Worm (Caenorhabditis elegans): ENCODE results near the gene W09D10.5.

The W09D10.5 gene

DNA sequence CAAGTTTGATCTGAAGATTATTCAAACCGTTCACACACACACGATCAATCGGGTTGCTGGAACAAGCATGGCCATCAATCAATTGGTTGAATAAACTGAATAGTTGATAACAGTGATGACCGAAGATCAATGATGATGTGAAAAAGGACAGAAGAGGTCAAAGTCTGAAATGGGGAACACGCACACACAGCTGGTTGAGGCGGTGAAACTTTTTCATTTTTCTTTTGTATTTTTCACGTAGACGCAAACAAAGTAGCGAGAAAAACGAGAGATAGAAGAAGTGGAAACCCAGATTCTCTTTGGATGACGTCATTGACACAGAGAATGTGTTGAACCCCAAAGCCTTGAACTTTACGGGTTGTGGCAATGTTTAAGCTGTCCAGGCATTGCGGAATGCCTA, 6.1 kb upstream of the W09D10.5 start (continued):
- TF ChIP-seq skn-1 (tag; optimal IDR thresholded peaks at IDR 0.05) (no peak), mdl-1 (tag; optimal IDR thresholded peaks at IDR 0.05) (peak; percentile 61), pqm-1 (tag; optimal IDR thresholded peaks at IDR 0.05) (peak; percentile 63), snpc-4 (tag; optimal IDR thresholded peaks at IDR 0.05) (no peak), lin-15B (tag; optimal IDR thresholded peaks at IDR 0.05) (no peak), nhr-77 (tag; optimal IDR thresholded peaks at IDR 0.05) (no peak), ZK546.5 (tag; optimal IDR thresholded peaks at IDR 0.05) (no peak), lsy-12 (tag; optimal IDR thresholded peaks at IDR 0.05) (peak; percentile 17), nfya-1 (tag; optimal IDR thresholded peaks at IDR 0.05; ENCODE audit: insufficient read depth) (peak; percentile 64), fos-1 (tag; optimal IDR thresholded peaks at IDR 0.05) (no peak), nhr-12 (tag; optimal IDR thresholded peaks at IDR 0.05) (no peak), elt-3 (tag; optimal IDR thresholded peaks at IDR 0.05) (peak; percentile 41 to 67 (median 55)), ceh-82 (tag; optimal IDR thresholded peaks at IDR 0.05) (no peak), nhr-25 (tag; optimal IDR thresholded peaks at IDR 0.05) (peak; percentile 93)

DNA sequence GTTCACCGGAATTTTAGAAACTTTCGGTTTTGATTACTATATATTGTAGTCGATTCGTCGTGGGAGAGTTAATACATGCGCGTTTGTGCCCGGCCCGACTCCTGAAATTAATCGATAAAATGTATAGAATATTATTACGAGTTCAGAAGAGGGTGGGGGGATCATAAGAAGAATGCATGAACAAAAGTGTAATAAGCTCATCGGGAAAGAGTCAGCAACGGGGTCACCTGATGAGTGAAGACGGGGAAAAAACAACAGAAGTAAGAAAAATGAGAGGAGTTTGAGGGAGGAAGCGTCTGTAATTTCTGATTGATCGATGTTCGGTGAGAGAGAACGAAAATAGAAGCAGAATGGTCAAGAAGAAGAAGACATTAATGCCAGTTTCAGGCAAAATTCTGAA, 4.8 kb upstream of the W09D10.5 start, which contains the start of gene W09D10.4:
W09D10.4 (minus strand) TSS at position 101 of the 400 bp plus-strand sequence.
- TF ChIP-seq elt-2 (tag; optimal IDR thresholded peaks at IDR 0.05) (peak; percentile 3), R02D3.7 (tag; optimal IDR thresholded peaks at IDR 0.05) (no peak), ama-1 (optimal IDR thresholded peaks at IDR 0.05) (peak; percentile 27)

DNA sequence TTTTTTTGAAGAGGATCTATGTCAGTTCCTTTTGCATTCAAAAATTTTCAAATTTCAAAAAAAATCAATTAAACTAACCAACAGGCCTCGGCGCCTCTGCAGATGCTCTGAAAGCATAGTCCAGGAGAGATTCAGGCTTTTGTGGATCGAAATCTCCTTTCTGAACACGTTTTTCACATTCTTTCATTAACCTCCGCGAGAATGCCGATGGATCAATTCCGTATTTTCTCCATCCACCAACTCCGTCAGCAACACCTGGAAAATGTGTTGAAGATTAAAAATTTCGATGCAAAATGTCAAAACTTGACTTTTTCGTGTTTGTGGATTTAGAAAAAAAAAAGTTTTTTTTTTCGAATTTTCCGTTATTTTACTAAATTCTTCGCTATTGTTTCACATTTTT, 3.2 kb upstream of the W09D10.5 start:
- TF ChIP-seq unc-62 (GFP tag; optimal IDR thresholded peaks at IDR 0.05) (no peak), ama-1 (optimal IDR thresholded peaks at IDR 0.05) (peak; percentile 33)

DNA sequence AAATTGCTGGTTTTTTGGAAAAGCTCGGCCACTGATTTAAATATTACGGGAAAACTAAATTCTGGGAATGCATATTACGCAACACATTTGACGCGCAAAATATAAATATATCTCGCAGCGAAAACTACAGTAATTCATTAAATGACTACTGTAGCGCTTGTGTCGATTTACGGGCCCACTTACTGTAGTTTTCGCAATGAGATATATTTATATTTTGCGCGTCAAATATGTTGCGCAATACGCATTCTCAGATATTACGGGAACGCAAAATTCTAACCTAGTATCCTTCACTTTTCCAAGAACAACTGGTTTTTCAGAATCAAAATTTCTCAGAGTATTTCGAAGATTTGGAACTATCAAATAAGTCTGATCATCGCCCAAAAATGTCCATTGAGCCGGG, 1.7 kb downstream of the W09D10.5 start:
- TF ChIP-seq unc-62 (GFP tag; optimal IDR thresholded peaks at IDR 0.05) (no peak), daf-12 (tag; optimal IDR thresholded peaks at IDR 0.05) (no peak), fkh-10 (GFP tag; optimal IDR thresholded peaks at IDR 0.05) (no peak), egl-5 (tag; optimal IDR thresholded peaks at IDR 0.05) (no peak), snpc-4 (tag; optimal IDR thresholded peaks at IDR 0.05) (no peak), nhr-76 (tag; optimal IDR thresholded peaks at IDR 0.05) (no peak), skn-1 (tag; optimal IDR thresholded peaks at IDR 0.05) (no peak), mml-1 (tag; optimal IDR thresholded peaks at IDR 0.05) (no peak), lin-39 (tag; optimal IDR thresholded peaks at IDR 0.05) (no peak)

DNA sequence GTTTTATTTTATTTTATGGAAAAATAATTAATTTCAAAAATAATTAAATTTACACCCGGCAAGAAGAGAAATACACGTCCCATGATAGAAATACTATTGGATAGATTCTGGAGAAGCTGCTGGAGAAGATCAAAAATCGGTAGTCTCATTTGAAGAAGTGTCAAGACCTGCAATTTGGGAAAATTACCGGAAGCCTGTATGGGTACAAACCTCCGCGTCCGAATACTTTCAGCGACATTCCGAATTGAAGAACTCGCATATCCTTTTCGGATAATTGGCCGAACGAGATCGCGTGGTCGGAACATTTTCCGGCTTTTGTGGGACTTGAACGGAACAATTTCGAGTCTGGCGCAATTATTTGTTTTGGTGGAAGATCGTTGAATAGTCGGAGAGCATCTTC, 2.9 kb downstream of the W09D10.5 start:
- no peak for TF ChIP-seq ama-1 (optimal IDR thresholded peaks at IDR 0.05)
- no peak for TF ChIP-seq nhr-23 (tag; optimal IDR thresholded peaks at IDR 0.05)
- TF ChIP-seq R02D3.7 (tag; optimal IDR thresholded peaks at IDR 0.05), result no peak
- TF ChIP-seq sea-2 (GFP tag; optimal IDR thresholded peaks at IDR 0.05), result no peak
- no peak for TF ChIP-seq tbx-2 (tag; optimal IDR thresholded peaks at IDR 0.05)
- no peak for TF ChIP-seq ceh-16 (tag; optimal IDR thresholded peaks at IDR 0.05)
- TF ChIP-seq unc-39 (tag; optimal IDR thresholded peaks at IDR 0.05), result no peak
- no peak for TF ChIP-seq nhr-12 (tag; optimal IDR thresholded peaks at IDR 0.05)

DNA sequence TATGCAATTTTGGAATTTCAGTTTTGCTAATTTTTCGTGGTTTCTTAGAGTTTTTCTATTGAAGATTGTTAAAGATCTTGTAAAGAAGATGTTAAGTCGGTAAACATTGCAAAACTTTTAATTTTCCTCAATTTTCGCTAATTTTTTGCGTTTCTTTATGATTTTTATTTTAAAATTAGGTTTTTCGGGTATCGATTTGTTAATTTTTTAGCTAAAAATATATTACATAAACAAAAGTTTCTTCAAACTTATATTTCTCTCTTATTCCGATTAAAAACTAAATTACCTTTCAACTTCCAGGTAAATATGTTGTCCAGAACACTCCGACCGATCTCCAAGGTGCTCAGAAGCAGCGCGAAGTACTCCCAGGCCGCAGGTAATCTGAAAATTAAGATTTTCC, 3.9 kb downstream of the W09D10.5 start, which contains the start of gene mrpl-12:
mrpl-12 (plus strand) TSS at position 301 of the 400 bp plus-strand sequence.
- TF ChIP-seq unc-62 (GFP tag; optimal IDR thresholded peaks at IDR 0.05), result no peak
- no peak for TF ChIP-seq hmg-11 (tag; optimal IDR thresholded peaks at IDR 0.05)
- no peak for TF ChIP-seq elt-2 (tag; optimal IDR thresholded peaks at IDR 0.05)
- no peak for TF ChIP-seq skn-1 (tag; optimal IDR thresholded peaks at IDR 0.05)

DNA sequence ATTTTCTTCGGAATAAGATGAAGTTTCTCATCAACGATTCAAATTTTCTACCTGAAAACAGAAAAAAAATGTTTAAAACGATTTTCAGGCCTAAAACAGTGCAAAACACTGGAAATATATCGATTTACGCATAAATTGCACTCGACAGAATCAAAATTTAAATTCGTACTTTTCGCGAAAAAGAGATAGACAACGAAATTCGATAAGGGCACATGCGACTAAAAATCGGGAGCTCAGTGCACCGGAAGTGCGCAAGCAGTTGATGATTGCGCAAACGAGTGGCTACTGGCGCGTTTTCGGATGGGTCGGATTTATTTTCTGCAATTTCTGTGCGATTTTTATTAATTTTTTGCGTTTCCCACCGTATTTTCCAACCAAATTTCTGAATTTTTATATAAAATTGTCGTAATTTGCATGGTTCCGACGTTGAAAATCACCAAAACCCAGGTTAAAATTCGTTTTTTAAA, 4.3 kb downstream of the W09D10.5 start, which contains the start of the genes Y39A1A.21 and Y39A1A.22:
Y39A1A.21 (minus strand) TSS at position 51 of the 467 bp plus-strand sequence.
Y39A1A.22 (minus strand) TSS at position 57 of the 467 bp plus-strand sequence.
- peak; percentile 51 for TF ChIP-seq R02D3.7 (tag; optimal IDR thresholded peaks at IDR 0.05)
- no peak for TF ChIP-seq nhr-76 (tag; optimal IDR thresholded peaks at IDR 0.05)
- no peak for TF ChIP-seq fkh-2 (tag; optimal IDR thresholded peaks at IDR 0.05)
- TF ChIP-seq ztf-11 (tag; optimal IDR thresholded peaks at IDR 0.05), result no peak
- TF ChIP-seq mml-1 (tag; optimal IDR thresholded peaks at IDR 0.05), result no peak
- TF ChIP-seq ceh-28 (tag; optimal IDR thresholded peaks at IDR 0.05), result peak; percentile 67
- TF ChIP-seq egl-27 (tag; optimal IDR thresholded peaks at IDR 0.05), result no peak
- TF ChIP-seq nhr-12 (tag; optimal IDR thresholded peaks at IDR 0.05), result no peak
- TF ChIP-seq ceh-82 (tag; optimal IDR thresholded peaks at IDR 0.05), result peak; percentile 1
- no peak for TF ChIP-seq nhr-28 (tag; optimal IDR thresholded peaks at IDR 0.05)
- TF ChIP-seq zag-1 (tag; optimal IDR thresholded peaks at IDR 0.05), result no peak
- no peak for TF ChIP-seq nhr-67 (tag; optimal IDR thresholded peaks at IDR 0.05)
- TF ChIP-seq skn-1 (tag; optimal IDR thresholded peaks at IDR 0.05), result peak; percentile 59
- TF ChIP-seq ama-1 (optimal IDR thresholded peaks at IDR 0.05), result no peak
- no peak for TF ChIP-seq fos-1 (tag; optimal IDR thresholded peaks at IDR 0.05)
- no peak for TF ChIP-seq daf-12 (tag; optimal IDR thresholded peaks at IDR 0.05)
- peak; percentile 79 for TF ChIP-seq hmg-11 (tag; optimal IDR thresholded peaks at IDR 0.05)
- no peak for TF ChIP-seq ceh-16 (tag; optimal IDR thresholded peaks at IDR 0.05)
- no peak for TF ChIP-seq sea-2 (GFP tag; optimal IDR thresholded peaks at IDR 0.05)
- no peak for TF ChIP-seq elt-1 (tag; optimal IDR thresholded peaks at IDR 0.05)
- no peak for TF ChIP-seq elt-3 (tag; optimal IDR thresholded peaks at IDR 0.05)
- peak; percentile 70 for TF ChIP-seq lin-39 (tag; optimal IDR thresholded peaks at IDR 0.05)
- TF ChIP-seq pha-4 (tag; optimal IDR thresholded peaks at IDR 0.05), result peak; percentile 81
- TF ChIP-seq mdl-1 (tag; optimal IDR thresholded peaks at IDR 0.05), result no peak
- peak; percentile 83 for TF ChIP-seq fkh-10 (GFP tag; optimal IDR thresholded peaks at IDR 0.05)
- TF ChIP-seq unc-39 (tag; optimal IDR thresholded peaks at IDR 0.05), result no peak
- peak; percentile 63 for TF ChIP-seq nhr-23 (tag; optimal IDR thresholded peaks at IDR 0.05)
